Comparison of ENCODE assay signal across 2 fruit fly cellular contexts in genomic region chr2L:3802818-3803456, dm6.
A peak's percentile ranks its signal among the peaks of the same experiment; 100 is the strongest.
TF ChIP-seq lines count a peak whose summit lies in the region.

No protein-coding gene starts in this region.

TF ChIP-seq in whole organism, embryonic, 481 proteins besides CTCF, POLR2A, EP300 and RAD21 (continued from another document and continues in another):
- TF ChIP-seq Eip74EF (GFP tag; optimal IDR thresholded peaks at IDR 0.05; lab: Kevin White, UChicago), result no peak
- TF ChIP-seq psq (GFP tag; optimal IDR thresholded peaks at IDR 0.05; lab: Kevin White, UChicago), result no peak
- peak; percentile 24 for TF ChIP-seq Ets97D (GFP tag; optimal IDR thresholded peaks at IDR 0.05; lab: Kevin White, UChicago)
- peak; percentile 65 for TF ChIP-seq ems (GFP tag; optimal IDR thresholded peaks at IDR 0.05; lab: Kevin White, UChicago)
- TF ChIP-seq wor (GFP tag; IDR thresholded peaks at IDR 0.05; lab: Robert Waterston, UW), result peak; percentile 38; the same call in 1 of the 2 replicates
- peak; percentile 69 for TF ChIP-seq CG17328 (GFP tag; IDR thresholded peaks at IDR 0.05; lab: Robert Waterston, UW)
- peak; percentile 55 for TF ChIP-seq CG12219 (GFP tag; optimal IDR thresholded peaks at IDR 0.05; lab: Kevin White, UChicago)
- TF ChIP-seq Ssrp (tag; optimal IDR thresholded peaks at IDR 0.05; lab: Kevin White, UChicago), result peak; percentile 59
- TF ChIP-seq CG17385 (GFP tag; optimal IDR thresholded peaks at IDR 0.05; lab: Kevin White, UChicago), result peak; percentile 56
- peak; percentile 94 for TF ChIP-seq row (GFP tag; IDR thresholded peaks at IDR 0.05; lab: Robert Waterston, UW)
- peak; percentile 87 for TF ChIP-seq ci (GFP tag; IDR thresholded peaks at IDR 0.05; lab: Robert Waterston, UW)
- peak; percentile 58 for TF ChIP-seq HLH54F (GFP tag; optimal IDR thresholded peaks at IDR 0.05; lab: Kevin White, UChicago)
- peak; percentile 35 for TF ChIP-seq CG32767 (GFP tag; IDR thresholded peaks at IDR 0.05; lab: Robert Waterston, UW)
- no peak for TF ChIP-seq Tbp (GFP tag; optimal IDR thresholded peaks at IDR 0.05; lab: Kevin White, UChicago)
- TF ChIP-seq onecut (GFP tag; IDR thresholded peaks at IDR 0.05; lab: Robert Waterston, UW), result peak; percentile 81
- peak; percentile 64 for TF ChIP-seq D19A (tag; optimal IDR thresholded peaks at IDR 0.05; lab: Kevin White, UChicago)
- 0 out of 3 replicates have a peak, but pooled peaks have one; percentile 6 for TF ChIP-seq CG11560 (tag; IDR thresholded peaks at IDR 0.05; lab: Robert Waterston, UW)
- TF ChIP-seq Pdp1 (GFP tag; optimal IDR thresholded peaks at IDR 0.05; lab: Kevin White, UChicago), result peak; percentile 26 to 94
- no peak for TF ChIP-seq usp (GFP tag; optimal IDR thresholded peaks at IDR 0.05; lab: Kevin White, UChicago)
- peak; percentile 47; the same call in 1 of the 2 replicates for TF ChIP-seq CG4730 (GFP tag; IDR thresholded peaks at IDR 0.05; lab: Robert Waterston, UW)
- no peak for TF ChIP-seq CG12071 (GFP tag; optimal IDR thresholded peaks at IDR 0.05; lab: Kevin White, UChicago)
- no peak for TF ChIP-seq CG12769 (tag; optimal IDR thresholded peaks at IDR 0.05; lab: Kevin White, UChicago)
- peak; percentile 45 for TF ChIP-seq CG3163 (GFP tag; optimal IDR thresholded peaks at IDR 0.05; lab: Kevin White, UChicago)
- TF ChIP-seq CG43689 (GFP tag; IDR thresholded peaks at IDR 0.05; lab: Robert Waterston, UW), result peak; percentile 42; the same call in 1 of the 2 replicates
- TF ChIP-seq pita (GFP tag; optimal IDR thresholded peaks at IDR 0.05; lab: Kevin White, UChicago), result peak; percentile 31
- peak; percentile 83 for TF ChIP-seq Sox102F (GFP tag; optimal IDR thresholded peaks at IDR 0.05; lab: Kevin White, UChicago)
- TF ChIP-seq cas (GFP tag; IDR thresholded peaks at IDR 0.05; lab: Robert Waterston, UW), result peak; percentile 30; the same call in 1 of the 2 replicates
- TF ChIP-seq Spps (tag; optimal IDR thresholded peaks at IDR 0.05; lab: Kevin White, UChicago), result peak; percentile 14
- peak; percentile 23 for TF ChIP-seq CG2678 (tag; optimal IDR thresholded peaks at IDR 0.05; lab: Kevin White, UChicago)
- no peak for TF ChIP-seq HHEX (GFP tag; optimal IDR thresholded peaks at IDR 0.05; lab: Kevin White, UChicago)
- no peak for TF ChIP-seq tup (GFP tag; optimal IDR thresholded peaks at IDR 0.05; lab: Kevin White, UChicago)
- peak; percentile 60 for TF ChIP-seq CG4424 (GFP tag; optimal IDR thresholded peaks at IDR 0.05; lab: Kevin White, UChicago)
- no peak; the same call in 1 of the 2 replicates for TF ChIP-seq seq (GFP tag; IDR thresholded peaks at IDR 0.05; lab: Robert Waterston, UW)
- peak; percentile 71 for TF ChIP-seq Oli (tag; optimal IDR thresholded peaks at IDR 0.05; lab: Kevin White, UChicago)
- TF ChIP-seq vnd (GFP tag; IDR thresholded peaks at IDR 0.05; lab: Robert Waterston, UW; ENCODE audit: partially characterized antibody), result no peak
- no peak for TF ChIP-seq TFAM (GFP tag; optimal IDR thresholded peaks at IDR 0.05; lab: Kevin White, UChicago)
- 0 out of 2 replicates have a peak, but pooled peaks have one; percentile 9 for TF ChIP-seq Nf-YA (GFP tag; IDR thresholded peaks at IDR 0.05; lab: Robert Waterston, UW)
- TF ChIP-seq CG11456 (GFP tag; IDR thresholded peaks at IDR 0.05; lab: Robert Waterston, UW), result peak; percentile 68; the same call in 2 of the 3 replicates
- TF ChIP-seq ewg (GFP tag; optimal IDR thresholded peaks at IDR 0.05; lab: Kevin White, UChicago), result peak; percentile 71
- TF ChIP-seq Ada2b (GFP tag; IDR thresholded peaks at IDR 0.05; lab: Robert Waterston, UW), result peak; percentile 57
- peak; percentile 53; the same call in 2 of the 3 replicates for TF ChIP-seq tgo (GFP tag; IDR thresholded peaks at IDR 0.05; lab: Robert Waterston, UW)
- TF ChIP-seq CG7786 (GFP tag; optimal IDR thresholded peaks at IDR 0.05; lab: Kevin White, UChicago), result peak; percentile 53
- TF ChIP-seq Doc2 (GFP tag; IDR thresholded peaks at IDR 0.05; lab: Robert Waterston, UW), result no peak
- TF ChIP-seq gem (tag; optimal IDR thresholded peaks at IDR 0.05; lab: Kevin White, UChicago), result peak; percentile 86
- TF ChIP-seq CG3838 (GFP tag; optimal IDR thresholded peaks at IDR 0.05; lab: Kevin White, UChicago), result peak; percentile 39
- TF ChIP-seq YL-1 (GFP tag; optimal IDR thresholded peaks at IDR 0.05; lab: Kevin White, UChicago), result no peak
- TF ChIP-seq hb (GFP tag; IDR thresholded peaks at IDR 0.05; lab: Robert Waterston, UW; ENCODE audit: partially characterized antibody), result no peak
- peak; percentile 74 for TF ChIP-seq CG10543 (GFP tag; optimal IDR thresholded peaks at IDR 0.05; lab: Kevin White, UChicago)
- no peak for TF ChIP-seq CG6683 (GFP tag; optimal IDR thresholded peaks at IDR 0.05; lab: Kevin White, UChicago)
- TF ChIP-seq pros (GFP tag; optimal IDR thresholded peaks at IDR 0.05; lab: Kevin White, UChicago), result no peak
- peak; percentile 54 for TF ChIP-seq CG15514 (GFP tag; optimal IDR thresholded peaks at IDR 0.05; lab: Kevin White, UChicago)
- peak; percentile 11 for TF ChIP-seq CG6813 (GFP tag; optimal IDR thresholded peaks at IDR 0.05; lab: Kevin White, UChicago)
- TF ChIP-seq corto (GFP tag; optimal IDR thresholded peaks at IDR 0.05; lab: Kevin White, UChicago), result peak; percentile 70
- TF ChIP-seq CG13123 (GFP tag; optimal IDR thresholded peaks at IDR 0.05; lab: Kevin White, UChicago), result no peak
- peak; percentile 88 for TF ChIP-seq CG3995 (GFP tag; optimal IDR thresholded peaks at IDR 0.05; lab: Kevin White, UChicago)
- peak; percentile 55; the same call in 1 of the 2 replicates for TF ChIP-seq al (GFP tag; IDR thresholded peaks at IDR 0.05; lab: Robert Waterston, UW)
- TF ChIP-seq fd96Cb (tag; optimal IDR thresholded peaks at IDR 0.05; lab: Kevin White, UChicago), result peak; percentile 64
- TF ChIP-seq sim (GFP tag; IDR thresholded peaks at IDR 0.05; lab: Robert Waterston, UW), result no peak
- TF ChIP-seq CG14441 (GFP tag; IDR thresholded peaks at IDR 0.05; lab: Robert Waterston, UW), result peak; percentile 68
- peak; percentile 3 for TF ChIP-seq CG8359 (GFP tag; optimal IDR thresholded peaks at IDR 0.05; lab: Kevin White, UChicago; ENCODE audit: borderline replicate concordance)
- no peak for TF ChIP-seq lbe (GFP tag; optimal IDR thresholded peaks at IDR 0.05; lab: Kevin White, UChicago)
- TF ChIP-seq CG13296 (GFP tag; optimal IDR thresholded peaks at IDR 0.05; lab: Kevin White, UChicago), result peak; percentile 17
- TF ChIP-seq Dip3 (GFP tag; optimal IDR thresholded peaks at IDR 0.05; lab: Kevin White, UChicago), result peak; percentile 61
- TF ChIP-seq Kr (GFP tag; optimal IDR thresholded peaks at IDR 0.05; lab: Kevin White, UChicago), result no peak

TF ChIP-seq in whole organism, prepupa, 60 proteins besides CTCF, POLR2A, EP300 and RAD21 (continued from another document):
- no peak for TF ChIP-seq fkh (GFP tag; optimal IDR thresholded peaks at IDR 0.05; lab: Kevin White, UChicago)
- no peak for TF ChIP-seq CG34406 (GFP tag; optimal IDR thresholded peaks at IDR 0.05; lab: Kevin White, UChicago)
- TF ChIP-seq esn (GFP tag; optimal IDR thresholded peaks at IDR 0.05; lab: Kevin White, UChicago), result peak; percentile 81
- peak; percentile 55 for TF ChIP-seq CG6808 (GFP tag; optimal IDR thresholded peaks at IDR 0.05; lab: Kevin White, UChicago)
- TF ChIP-seq CG16779 (tag; optimal IDR thresholded peaks at IDR 0.05; lab: Kevin White, UChicago), result no peak
- TF ChIP-seq salr (GFP tag; optimal IDR thresholded peaks at IDR 0.05; lab: Kevin White, UChicago), result peak in 1 of 2 experiments; percentile 57
